Worm (Caenorhabditis elegans) whole organism, young adult: ENCODE results near the gene dss-1.

ENCODE experiments used
- D2030.7 ChIP-seq: fragments of 200-800 bp; sonication (Bioruptor generic); IDR thresholded peaks from 2 replicates; pipeline ENCODE4 v1.3.6; 2022; ENCODE audit warnings: missing genetic modification reagents, missing genetic modification characterization, missing compliant biosample characterization
- F22D6.2 ChIP-seq: sonication (generic microtip); optimal IDR thresholded peaks from 2 replicates; lab custom pipeline; 2016; ENCODE audit warnings: mild to moderate bottlenecking, missing genetic modification characterization, missing compliant biosample characterization
- F33H1.4 ChIP-seq: fragments of 200-800 bp; sonication (Bioruptor generic); IDR thresholded peaks from 2 replicates; pipeline ENCODE4 v1.3.6; 2022; ENCODE audit warnings: missing genetic modification reagents, missing genetic modification characterization, missing compliant biosample characterization
- F39B2.1 ChIP-seq: fragments of 200-800 bp; sonication (Bioruptor generic); IDR thresholded peaks from 2 replicates; pipeline ENCODE4 v1.3.6; 2022; ENCODE audit warnings: missing genetic modification reagents, missing genetic modification characterization, missing compliant biosample characterization
- F49E8.2 ChIP-seq: sonication (generic microtip); optimal IDR thresholded peaks from 3 replicates; lab custom pipeline; 2017; ENCODE audit warnings: missing genetic modification characterization, mild to moderate bottlenecking, missing compliant biosample characterization, antibody characterized with exemption, moderate library complexity; ENCODE audit not compliant: insufficient read depth
- F52B5.7 ChIP-seq: sonication (generic microtip); optimal IDR thresholded peaks from 2 replicates; lab custom pipeline; 2016; ENCODE audit warnings: mild to moderate bottlenecking, missing genetic modification characterization, missing compliant biosample characterization
- ama-1 ChIP-seq, 3 experiments: fragments of 150-350 bp in 1 of 3; sonication (generic microtip) in 2 of 3; optimal IDR thresholded peaks; 2 replicates each; lab custom pipeline; 2014 to 2018; ENCODE audit warnings: missing biosample characterization in 2 of 3, missing genetic modification characterization in 2 of 3, missing genetic modification reagents in 2 of 3
- aptf-2 ChIP-seq: fragments of 200-800 bp; sonication (Bioruptor generic); conservative IDR thresholded peaks from 2 replicates; pipeline ENCODE4 v1.3.6; 2022; ENCODE audit warnings: missing genetic modification reagents, missing genetic modification characterization, missing compliant biosample characterization
- athp-1 ChIP-seq: sonication (generic microtip); optimal IDR thresholded peaks from 2 replicates; lab custom pipeline; 2017; ENCODE audit warnings: mild to moderate bottlenecking, missing genetic modification characterization, missing compliant biosample characterization
- attf-3 ChIP-seq: fragments of 200-800 bp; sonication (Bioruptor generic); conservative IDR thresholded peaks from 2 replicates; pipeline ENCODE4 v1.3.6; 2022; ENCODE audit warnings: missing genetic modification reagents, missing genetic modification characterization, missing compliant biosample characterization
- attf-5 ChIP-seq: fragments of 200-800 bp; sonication (Bioruptor generic); optimal IDR thresholded peaks from 2 replicates; lab custom pipeline; 2018; ENCODE audit warnings: mild to moderate bottlenecking, missing genetic modification characterization, missing compliant biosample characterization
- bed-2 ChIP-seq: fragments of 200-800 bp; sonication (Bioruptor generic); IDR thresholded peaks from 2 replicates; pipeline ENCODE4 v1.3.6; 2022; ENCODE audit warnings: missing genetic modification reagents, missing genetic modification characterization, missing compliant biosample characterization
- cebp-1 ChIP-seq, 2 experiments: fragments of 200-800 bp in 1 of 2; sonication (Bioruptor generic) in 1 of 2; sonication (generic microtip) in 1 of 2; IDR thresholded peaks in 1 of 2; optimal IDR thresholded peaks in 1 of 2; 2 replicates each; pipeline versions ENCODE4 v1.3.6 to Lab custom; 2017 to 2022; ENCODE audit warnings: missing compliant biosample characterization in 2 of 2, missing genetic modification characterization in 2 of 2, mild to moderate bottlenecking in 1 of 2, missing genetic modification reagents in 1 of 2, moderate library complexity in 1 of 2
- ceh-100 ChIP-seq: fragments of 200-800 bp; sonication (Bioruptor generic); IDR thresholded peaks from 2 replicates; pipeline ENCODE4 v1.3.6; 2022; ENCODE audit warnings: missing genetic modification reagents, missing genetic modification characterization, missing compliant biosample characterization
- ceh-58 ChIP-seq: fragments of 200-800 bp; sonication (Bioruptor generic); IDR thresholded peaks from 2 replicates; pipeline ENCODE4 v1.3.6; 2022; ENCODE audit warnings: missing genetic modification characterization, missing compliant biosample characterization
- ceh-91 ChIP-seq: fragments of 200-800 bp; sonication (Bioruptor generic); IDR thresholded peaks from 2 replicates; pipeline ENCODE4 v1.3.6; 2022; ENCODE audit warnings: missing genetic modification reagents, missing genetic modification characterization, missing compliant biosample characterization
- dox-1 ChIP-seq: fragments of 200-800 bp; sonication (Bioruptor generic); IDR thresholded peaks from 2 replicates; pipeline ENCODE4 v1.3.6; 2022; ENCODE audit warnings: missing genetic modification reagents, missing genetic modification characterization, missing compliant biosample characterization
- egrh-3 ChIP-seq: fragments of 200-800 bp; sonication (Bioruptor generic); IDR thresholded peaks from 2 replicates; pipeline ENCODE4 v1.3.6; 2022; ENCODE audit warnings: missing genetic modification reagents, missing genetic modification characterization, missing compliant biosample characterization
- fkh-3 ChIP-seq: sonication (generic microtip); optimal IDR thresholded peaks from 2 replicates; lab custom pipeline; 2016; ENCODE audit warnings: mild to moderate bottlenecking, missing genetic modification characterization, missing compliant biosample characterization
- gei-17 ChIP-seq: fragments of 200-800 bp; sonication (Bioruptor generic); optimal IDR thresholded peaks from 2 replicates; lab custom pipeline; 2018; ENCODE audit warnings: mild to moderate bottlenecking, missing genetic modification characterization, missing compliant biosample characterization
- hmg-1.2 ChIP-seq: fragments of 200-800 bp; sonication (Bioruptor generic); IDR thresholded peaks from 2 replicates; pipeline ENCODE4 v1.3.6; 2022; ENCODE audit warnings: missing genetic modification reagents, missing genetic modification characterization, missing compliant biosample characterization
- hmg-20 ChIP-seq: fragments of 200-800 bp; sonication (Bioruptor generic); IDR thresholded peaks from 2 replicates; pipeline ENCODE4 v1.3.6; 2022; ENCODE audit warnings: missing genetic modification reagents, missing genetic modification characterization, missing compliant biosample characterization
- hsf-1 ChIP-seq: fragments of 200-800 bp; sonication (Bioruptor generic); IDR thresholded peaks from 2 replicates; pipeline ENCODE4 v1.3.6; 2022; ENCODE audit warnings: missing genetic modification reagents, missing genetic modification characterization, missing compliant biosample characterization
- lag-1 ChIP-seq: fragments of 200-800 bp; sonication (Bioruptor generic); IDR thresholded peaks from 2 replicates; pipeline ENCODE4 v1.3.6; 2022; ENCODE audit warnings: missing genetic modification reagents, missing genetic modification characterization, missing compliant biosample characterization
- let-526 ChIP-seq: fragments of 200-800 bp; sonication (Bioruptor generic); IDR thresholded peaks from 2 replicates; pipeline ENCODE4 v1.3.6; 2022; ENCODE audit warnings: missing genetic modification reagents, missing genetic modification characterization, missing compliant biosample characterization
- lin-54 ChIP-seq: fragments of 200-800 bp; sonication (Bioruptor generic); optimal IDR thresholded peaks from 2 replicates; lab custom pipeline; 2018; ENCODE audit warnings: mild to moderate bottlenecking, missing genetic modification characterization, missing compliant biosample characterization
- lsl-1 ChIP-seq: fragments of 200-800 bp; sonication (Bioruptor generic); optimal IDR thresholded peaks from 2 replicates; lab custom pipeline; 2018; ENCODE audit warnings: mild to moderate bottlenecking, missing genetic modification characterization, moderate library complexity, missing compliant biosample characterization
- lsy-27 ChIP-seq: sonication (generic microtip); optimal IDR thresholded peaks from 2 replicates; lab custom pipeline; 2017; ENCODE audit warnings: missing genetic modification characterization, mild to moderate bottlenecking, missing compliant biosample characterization, antibody characterized with exemption, missing genotype, borderline replicate concordance; ENCODE audit not compliant: insufficient read depth
- madf-10 ChIP-seq: sonication (generic microtip); optimal IDR thresholded peaks from 2 replicates; lab custom pipeline; 2016; ENCODE audit warnings: mild to moderate bottlenecking, missing genetic modification characterization, missing compliant biosample characterization
- madf-8 ChIP-seq: fragments of 200-800 bp; sonication (Bioruptor generic); conservative IDR thresholded peaks from 2 replicates; pipeline ENCODE4 v1.3.6; 2022; ENCODE audit warnings: missing genetic modification reagents, missing genetic modification characterization, missing compliant biosample characterization
- mxl-1 ChIP-seq: sonication (generic microtip); optimal IDR thresholded peaks from 2 replicates; lab custom pipeline; 2016; ENCODE audit warnings: missing genetic modification characterization, missing compliant biosample characterization
- nfya-2 ChIP-seq: fragments of 200-800 bp; sonication (Bioruptor generic); IDR thresholded peaks from 2 replicates; pipeline ENCODE4 v1.3.6; 2022; ENCODE audit warnings: missing genetic modification reagents, missing genetic modification characterization, missing compliant biosample characterization
- nhr-80 ChIP-seq: sonication (generic microtip); optimal IDR thresholded peaks from 2 replicates; lab custom pipeline; 2016; ENCODE audit warnings: missing genetic modification characterization, missing compliant biosample characterization
- nhr-90 ChIP-seq: sonication (generic microtip); optimal IDR thresholded peaks from 2 replicates; lab custom pipeline; 2016; ENCODE audit warnings: missing genotype, mild to moderate bottlenecking, missing genetic modification characterization, missing compliant biosample characterization
- pha-4 ChIP-seq: fragments of 150-350 bp; sonication (generic microtip); optimal IDR thresholded peaks from 2 replicates; lab custom pipeline; 2014; ENCODE audit warnings: missing biosample characterization, missing genetic modification reagents, missing genetic modification characterization
- repo-1 ChIP-seq: sonication (generic microtip); optimal IDR thresholded peaks from 2 replicates; lab custom pipeline; 2017; ENCODE audit warnings: mild to moderate bottlenecking, missing genetic modification characterization, missing compliant biosample characterization
- sea-2 ChIP-seq: fragments of 200-800 bp; sonication (Bioruptor generic); IDR thresholded peaks from 2 replicates; pipeline ENCODE4 v1.3.6; 2022; ENCODE audit warnings: missing genetic modification characterization, missing compliant biosample characterization
- snpc-1.1 ChIP-seq: sonication (generic microtip); optimal IDR thresholded peaks from 2 replicates; lab custom pipeline; 2017; ENCODE audit warnings: missing genetic modification characterization, mild to moderate bottlenecking, missing compliant biosample characterization, antibody characterized with exemption, moderate library complexity, missing genotype, missing genetic modification reagents; ENCODE audit not compliant: insufficient read depth
- snpc-3.4 ChIP-seq: sonication (generic microtip); optimal IDR thresholded peaks from 2 replicates; lab custom pipeline; 2017; ENCODE audit warnings: missing genetic modification characterization, mild to moderate bottlenecking, missing compliant biosample characterization, antibody characterized with exemption, moderate library complexity, missing genotype, missing genetic modification reagents
- somi-1 ChIP-seq: fragments of 200-800 bp; sonication (Bioruptor generic); optimal IDR thresholded peaks from 2 replicates; lab custom pipeline; 2018; ENCODE audit warnings: mild to moderate bottlenecking, missing genetic modification characterization, missing compliant biosample characterization
- tbp1 ChIP-seq: fragments of 200-800 bp; sonication (Bioruptor generic); optimal IDR thresholded peaks from 2 replicates; lab custom pipeline; 2018; ENCODE audit warnings: mild to moderate bottlenecking, missing genetic modification characterization, missing compliant biosample characterization
- unc-130 ChIP-seq: sonication (generic microtip); optimal IDR thresholded peaks from 2 replicates; lab custom pipeline; 2016; ENCODE audit warnings: missing genetic modification reagents, missing genetic modification characterization, missing compliant biosample characterization
- unc-62 ChIP-seq: fragments of 150-350 bp; optimal IDR thresholded peaks from 2 replicates; lab custom pipeline; 2014; ENCODE audit warnings: missing biosample characterization, missing genetic modification reagents, missing genetic modification characterization
- zfh-2 ChIP-seq: fragments of 200-800 bp; sonication (Bioruptor generic); conservative IDR thresholded peaks from 2 replicates; pipeline ENCODE4 v1.3.6; 2022; ENCODE audit warnings: missing genetic modification reagents, missing genetic modification characterization, missing compliant biosample characterization
- ztf-18 ChIP-seq: sonication (generic microtip); optimal IDR thresholded peaks from 2 replicates; lab custom pipeline; 2016; ENCODE audit warnings: missing genotype, mild to moderate bottlenecking, missing genetic modification characterization, missing compliant biosample characterization
- ztf-26 ChIP-seq: sonication (generic microtip); optimal IDR thresholded peaks from 2 replicates; lab custom pipeline; 2017; ENCODE audit warnings: missing genetic modification characterization, missing compliant biosample characterization

dss-1 gene

DNA sequence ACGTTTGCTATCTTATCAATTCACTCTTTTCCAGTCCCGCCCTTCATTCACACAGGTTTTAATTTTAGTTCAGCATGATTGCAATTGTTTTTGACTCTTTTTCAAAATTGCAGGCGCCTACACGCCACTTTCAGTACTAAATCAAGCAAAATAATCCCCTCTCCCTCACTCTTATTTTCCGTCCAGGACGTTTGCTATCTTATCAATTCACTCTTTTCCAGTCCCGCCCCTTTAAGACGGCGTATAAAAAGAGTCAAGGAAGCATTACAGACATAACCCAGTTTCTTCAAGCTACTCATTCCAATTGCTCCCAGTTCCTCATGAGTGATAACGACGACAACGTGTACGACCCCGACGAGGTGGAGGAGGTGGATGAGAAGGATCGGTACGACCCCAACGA is 18.6 kb upstream of the dss-1 start, which contains the start of gene Y119D3B.21 (continued):
- no peak for TF ChIP-seq F52B5.7 (tag; lab: Kevin White, UChicago)
- no peak for TF ChIP-seq ceh-100 (GFP tag; lab: Robert Waterston, UW)
- no peak for TF ChIP-seq unc-62 (GFP tag; lab: Kevin White, UChicago)
- no peak for TF ChIP-seq snpc-3.4 (tag; lab: Kevin White, UChicago)
- no peak for TF ChIP-seq ztf-26 (tag; lab: Kevin White, UChicago)
- TF ChIP-seq F22D6.2 = no peak
- peak; percentile 23 for TF ChIP-seq nhr-90
- TF ChIP-seq attf-3 (GFP tag; lab: Robert Waterston, UW) = no peak
- TF ChIP-seq F39B2.1 = no peak
- no peak for TF ChIP-seq repo-1 (tag; lab: Kevin White, UChicago)
- TF ChIP-seq lag-1 (GFP tag; lab: Robert Waterston, UW) = no peak
- no peak for TF ChIP-seq sea-2 (GFP tag; lab: Robert Waterston, UW)
- TF ChIP-seq unc-130 = no peak
- peak; percentile 6 for TF ChIP-seq tbp1 (GFP tag; lab: Kevin White, UChicago)
- no peak for TF ChIP-seq somi-1 (GFP tag; lab: Kevin White, UChicago)
- no peak for TF ChIP-seq nfya-2 (GFP tag; lab: Robert Waterston, UW)
- TF ChIP-seq ztf-18 = no peak
- TF ChIP-seq ama-1 (optimal IDR thresholded peaks at IDR 0.05; lab: Kevin White, UChicago) = no peak
- no peak for TF ChIP-seq ama-1 (GFP tag; optimal IDR thresholded peaks at IDR 0.05; lab: Kevin White, UChicago)
- TF ChIP-seq bed-2 (GFP tag; lab: Robert Waterston, UW) = no peak
- no peak for TF ChIP-seq ceh-58 (GFP tag; lab: Robert Waterston, UW)
- TF ChIP-seq lsy-27 (tag; lab: Kevin White, UChicago) = no peak
- no peak for TF ChIP-seq aptf-2 (GFP tag; lab: Robert Waterston, UW)
- TF ChIP-seq gei-17 (GFP tag; lab: Kevin White, UChicago) = no peak
- no peak for TF ChIP-seq madf-10 (tag; lab: Kevin White, UChicago)
- TF ChIP-seq ceh-91 = no peak
- TF ChIP-seq dox-1 (GFP tag; lab: Robert Waterston, UW) = peak; percentile 65
- TF ChIP-seq let-526 (GFP tag; lab: Robert Waterston, UW) = no peak
- no peak for TF ChIP-seq hsf-1 (GFP tag; lab: Robert Waterston, UW)
- peak; percentile 34 for TF ChIP-seq attf-5
- TF ChIP-seq egrh-3 (GFP tag; lab: Robert Waterston, UW) = no peak
- no peak for TF ChIP-seq madf-8 (GFP tag; lab: Robert Waterston, UW)

DNA sequence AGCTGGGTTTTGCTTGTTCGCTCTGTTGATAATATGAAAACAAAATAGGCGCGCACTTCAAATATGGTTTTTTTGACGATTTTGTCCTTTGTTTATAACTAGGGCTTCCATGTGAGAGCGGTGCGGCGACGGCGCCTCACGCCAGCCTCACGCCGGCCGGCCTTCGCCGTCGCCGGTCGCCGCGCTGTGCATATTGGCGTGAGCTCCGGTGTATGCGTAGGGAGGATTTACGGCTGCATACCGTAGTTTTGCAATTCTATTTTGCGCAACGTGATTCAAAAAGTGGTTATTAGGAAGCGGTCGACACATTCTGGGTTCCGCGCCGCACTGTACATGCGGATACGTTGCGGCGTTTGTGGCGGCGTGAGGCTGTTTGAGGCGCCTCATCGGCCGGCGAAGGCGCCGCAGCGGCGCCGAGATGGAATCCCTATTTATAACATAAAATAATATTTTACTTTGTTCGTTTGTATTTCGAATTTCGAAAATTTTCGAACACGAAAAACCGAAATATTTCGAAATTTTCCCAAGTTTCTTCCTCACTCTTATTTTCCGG is 18.1 kb upstream of the dss-1 start:
- TF ChIP-seq ceh-58 (GFP tag; lab: Robert Waterston, UW) = 0 out of 2 replicates have a peak, but pooled peaks have one; percentile 10
- no peak for TF ChIP-seq F49E8.2 (tag; lab: Kevin White, UChicago)
- TF ChIP-seq athp-1 (tag; lab: Kevin White, UChicago) = no peak
- peak; percentile 58; the same call in 1 of the 2 replicates for TF ChIP-seq cebp-1 (GFP tag; IDR thresholded peaks at IDR 0.05; lab: Robert Waterston, UW)
- no peak for TF ChIP-seq cebp-1 (tag; optimal IDR thresholded peaks at IDR 0.05; lab: Kevin White, UChicago)
- peak; percentile 90 for TF ChIP-seq zfh-2 (GFP tag; lab: Robert Waterston, UW)
- peak; percentile 32 for TF ChIP-seq lsl-1
- TF ChIP-seq fkh-3 = no peak
- peak; percentile 9; the same call in 1 of the 2 replicates for TF ChIP-seq D2030.7 (GFP tag; lab: Robert Waterston, UW)
- peak; percentile 56; the same call in 1 of the 2 replicates for TF ChIP-seq egrh-3 (GFP tag; lab: Robert Waterston, UW)
- peak; percentile 58 for TF ChIP-seq snpc-1.1 (tag; lab: Kevin White, UChicago)
- no peak for TF ChIP-seq ceh-100 (GFP tag; lab: Robert Waterston, UW)
- TF ChIP-seq nhr-90 = no peak
- TF ChIP-seq hmg-20 (GFP tag; lab: Robert Waterston, UW) = no peak
- no peak for TF ChIP-seq tbp1 (GFP tag; lab: Kevin White, UChicago)
- TF ChIP-seq hmg-1.2 (GFP tag; lab: Robert Waterston, UW) = peak; percentile 36
- TF ChIP-seq pha-4 (tag; lab: Kevin White, UChicago) = no peak
- TF ChIP-seq nhr-80 (tag; lab: Kevin White, UChicago) = no peak
- no peak for TF ChIP-seq mxl-1 (tag; lab: Kevin White, UChicago)
- no peak for TF ChIP-seq F33H1.4
- TF ChIP-seq lin-54 = no peak
- TF ChIP-seq gei-17 (GFP tag; lab: Kevin White, UChicago) = no peak
- TF ChIP-seq dox-1 (GFP tag; lab: Robert Waterston, UW) = no peak
